Worm (Caenorhabditis elegans) whole organism, early embryonic: ENCODE measurements around the gene F26F4.12.

Experiments
- ama-1 ChIP-seq: fragments of 150-350 bp; optimal IDR thresholded peaks from 2 replicates; lab custom pipeline; 2014
- ceh-13 ChIP-seq: fragments of 200-800 bp; sonication (Bioruptor generic); optimal IDR thresholded peaks from 2 replicates; lab custom pipeline; 2018; ENCODE audit warnings: mild to moderate bottlenecking, missing genetic modification characterization, missing compliant biosample characterization
- ets-7 ChIP-seq: sonication (generic microtip); optimal IDR thresholded peaks from 2 replicates; lab custom pipeline; 2016; ENCODE audit warnings: missing genotype, missing genetic modification characterization, missing compliant biosample characterization
- flt-1 ChIP-seq: fragments of 200-800 bp; sonication (Bioruptor generic); IDR thresholded peaks from 2 replicates; pipeline ENCODE4 v1.3.6; 2022; ENCODE audit warnings: missing genetic modification characterization, missing compliant biosample characterization
- hmbx-1 ChIP-seq: sonication (generic microtip); optimal IDR thresholded peaks from 2 replicates; lab custom pipeline; 2016; ENCODE audit warnings: mild to moderate bottlenecking, missing genetic modification characterization, missing compliant biosample characterization
- hmg-4 ChIP-seq: fragments of 200-800 bp; sonication (Bioruptor generic); optimal IDR thresholded peaks from 2 replicates; lab custom pipeline; 2018; ENCODE audit warnings: mild to moderate bottlenecking, missing genetic modification characterization, missing compliant biosample characterization
- hnd-1 ChIP-seq: sonication (generic microtip); optimal IDR thresholded peaks from 2 replicates; lab custom pipeline; 2016; ENCODE audit warnings: missing genetic modification characterization, missing compliant biosample characterization
- pes-1 ChIP-seq: fragments of 200-800 bp; sonication (Bioruptor generic); IDR thresholded peaks from 2 replicates; pipeline ENCODE4 v1.3.6; 2022; ENCODE audit warnings: missing genetic modification reagents, missing genetic modification characterization, missing compliant biosample characterization
- tra-4 ChIP-seq: sonication (generic microtip); optimal IDR thresholded peaks from 2 replicates; lab custom pipeline; 2017; ENCODE audit warnings: missing genetic modification characterization, missing compliant biosample characterization

ce11 chrIII:4875663-4876062 lies 34.2 kb downstream of the F26F4.12 start:
- no peak for TF ChIP-seq pes-1 (GFP tag; lab: Robert Waterston, UW)
- TF ChIP-seq tra-4, result no peak
- no peak for TF ChIP-seq ets-7 (tag; lab: Kevin White, UChicago)
- no peak for TF ChIP-seq ama-1
- TF ChIP-seq ceh-13 (GFP tag; lab: Kevin White, UChicago), result no peak
- no peak for TF ChIP-seq flt-1 (GFP tag; lab: Robert Waterston, UW)
- TF ChIP-seq hmbx-1 (tag; lab: Kevin White, UChicago), result no peak
- no peak for TF ChIP-seq hnd-1 (tag; lab: Kevin White, UChicago)
- TF ChIP-seq hmg-4 (GFP tag; lab: Kevin White, UChicago), result no peak
